Worm (Caenorhabditis elegans) whole organism, L3 larva: ENCODE results near the gene W09C2.10.

Experiments used
- ceh-28 ChIP-seq: fragments of 150-350 bp; optimal IDR thresholded peaks from 2 replicates; lab custom pipeline; 2014; ENCODE audit warnings: missing biosample characterization, missing genetic modification reagents, missing genetic modification characterization
- fkh-10 ChIP-seq: sonication (generic microtip); optimal IDR thresholded peaks from 2 replicates; lab custom pipeline; 2017; ENCODE audit warnings: missing biosample characterization, missing genetic modification reagents, missing genetic modification characterization
- nhr-237 ChIP-seq: fragments of 150-350 bp; optimal IDR thresholded peaks from 2 replicates; lab custom pipeline; 2014; ENCODE audit warnings: missing biosample characterization, missing genetic modification characterization
- nhr-76 ChIP-seq: fragments of 150-350 bp; sonication (generic microtip); optimal IDR thresholded peaks from 5 replicates; lab custom pipeline; 2014; ENCODE audit warnings: missing biosample characterization, missing genetic modification characterization
- ztf-4 ChIP-seq: fragments of 150-350 bp; optimal IDR thresholded peaks from 2 replicates; lab custom pipeline; 2014; ENCODE audit warnings: missing biosample characterization, missing genetic modification characterization

DNA sequence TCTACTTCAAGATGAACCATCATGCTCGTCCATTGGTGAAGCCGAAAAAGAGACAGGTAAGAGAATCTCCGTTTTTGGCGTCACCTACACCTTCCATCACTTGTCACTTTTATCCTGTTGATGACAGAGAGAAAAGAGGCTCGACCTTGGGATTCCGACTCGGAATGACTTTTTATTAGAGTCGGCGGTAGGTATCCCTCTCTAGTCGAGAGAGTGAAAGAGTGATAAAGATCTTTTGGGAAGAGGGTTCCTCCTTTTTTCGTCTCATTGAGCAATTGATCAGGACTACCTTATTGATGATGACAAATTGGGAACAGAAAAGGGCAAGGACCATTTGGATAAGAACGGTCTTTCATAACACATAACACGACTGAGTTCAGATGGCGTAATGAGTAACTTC lies 7.5 kb downstream of the W09C2.10 start:
- TF ChIP-seq ceh-28 (tag; lab: Kevin White, UChicago): no peak
- no peak for TF ChIP-seq nhr-237 (tag; lab: Kevin White, UChicago)
- TF ChIP-seq nhr-76 (tag; lab: Kevin White, UChicago): no peak
- no peak for TF ChIP-seq fkh-10
- TF ChIP-seq ztf-4: no peak
